Worm (Caenorhabditis elegans): ENCODE results near the gene C31E10.6.

The C31E10.6 gene

DNA sequence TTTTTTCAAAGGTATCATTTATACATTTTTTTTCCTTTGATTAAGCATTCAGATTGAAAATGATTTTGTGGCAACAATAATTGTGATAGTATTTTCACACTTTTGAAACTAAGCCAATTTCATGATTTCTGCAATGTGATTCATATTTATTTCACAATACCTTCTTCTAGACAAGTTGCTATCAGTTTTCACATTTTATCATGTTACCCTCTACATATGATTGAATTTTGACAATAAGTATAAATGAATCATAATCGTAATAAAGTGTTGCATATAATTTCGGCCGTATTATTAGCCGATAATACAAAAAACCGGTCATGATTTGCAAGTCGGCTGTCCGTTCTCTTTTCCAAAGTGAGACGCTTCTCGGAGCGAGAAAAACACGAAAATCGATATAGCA is 36.8 kb upstream of the C31E10.6 start:
- TF ChIP-seq cebp-1 (GFP tag; IDR thresholded peaks at IDR 0.05) (peak; percentile 45; the same call in 1 of the 2 replicates), cebp-1 (tag; optimal IDR thresholded peaks at IDR 0.05) (peak; percentile 71), ztf-26 (tag; optimal IDR thresholded peaks at IDR 0.05) (no peak), ceh-79 (tag; optimal IDR thresholded peaks at IDR 0.05) (no peak), aptf-2 (GFP tag; conservative IDR thresholded peaks at IDR 0.05) (no peak), nhr-80 (tag; optimal IDR thresholded peaks at IDR 0.05) (peak; percentile 25), lsy-27 (tag; optimal IDR thresholded peaks at IDR 0.05; ENCODE audit: borderline replicate concordance, insufficient read depth) (no peak), bed-1 (GFP tag; IDR thresholded peaks at IDR 0.05) (no peak), B0261.1 (tag; optimal IDR thresholded peaks at IDR 0.05) (no peak), F57A8.1 (GFP tag; optimal IDR thresholded peaks at IDR 0.05) (no peak), ama-1 (optimal IDR thresholded peaks at IDR 0.05) (no peak), ama-1 (GFP tag; optimal IDR thresholded peaks at IDR 0.05) (no peak)

- TF ChIP-seq let-526 (GFP tag; IDR thresholded peaks at IDR 0.05) (no peak), ztf-25 (GFP tag; IDR thresholded peaks at IDR 0.05) (no peak), ama-1 (optimal IDR thresholded peaks at IDR 0.05) (no peak), ama-1 (GFP tag; optimal IDR thresholded peaks at IDR 0.05) (no peak), snpc-1.1 (tag; optimal IDR thresholded peaks at IDR 0.05; ENCODE audit: insufficient read depth) (no peak), F37B4.10 (GFP tag; IDR thresholded peaks at IDR 0.05) (no peak), nfya-1 (tag; optimal IDR thresholded peaks at IDR 0.05; ENCODE audit: borderline replicate concordance, insufficient read depth) (no peak), lin-40 (tag; optimal IDR thresholded peaks at IDR 0.05) (no peak), B0019.2 (GFP tag; conservative IDR thresholded peaks at IDR 0.05) (no peak), F10E7.11 (tag; optimal IDR thresholded peaks at IDR 0.05) (no peak), ztf-28 (GFP tag; IDR thresholded peaks at IDR 0.05) (no peak), tlf-1 (GFP tag; optimal IDR thresholded peaks at IDR 0.05) (no peak), pbrm-1 (GFP tag; IDR thresholded peaks at IDR 0.05) (no peak), F33H1.4 (GFP tag; IDR thresholded peaks at IDR 0.05) (no peak), hsf-1 (GFP tag; IDR thresholded peaks at IDR 0.05) (no peak)
These were observed 36.3 kb upstream of the C31E10.6 start, which contains the start of gene syx-2 for ce11 chrX:13959849-13960248. Gene syx-2, plus strand, starts transcription at chrX:13960149.

ce11 chrX:13963203-13963602 is 32.9 kb upstream of the C31E10.6 start, which contains the start of gene F48F7.3:
Gene F48F7.3, plus strand, starts transcription at chrX:13963503.
- no peak for TF ChIP-seq ekl-4 (GFP tag; IDR thresholded peaks at IDR 0.05)
- TF ChIP-seq hmg-1.2 (GFP tag; IDR thresholded peaks at IDR 0.05): no peak
- no peak for TF ChIP-seq lin-40 (tag; optimal IDR thresholded peaks at IDR 0.05)
- TF ChIP-seq nhr-27 (tag; optimal IDR thresholded peaks at IDR 0.05): no peak
- TF ChIP-seq dox-1 (GFP tag; IDR thresholded peaks at IDR 0.05): no peak
- no peak for TF ChIP-seq ceh-100 (GFP tag; IDR thresholded peaks at IDR 0.05)
- no peak for TF ChIP-seq rpc-1 (optimal IDR thresholded peaks at IDR 0.05)
- no peak for TF ChIP-seq rpc-1 (tag; optimal IDR thresholded peaks at IDR 0.05)
- no peak for TF ChIP-seq snpc-1.3 (tag; optimal IDR thresholded peaks at IDR 0.05; ENCODE audit: insufficient read depth)
- no peak for TF ChIP-seq ztf-3 (GFP tag; optimal IDR thresholded peaks at IDR 0.05)
- no peak for TF ChIP-seq B0035.1 (tag; optimal IDR thresholded peaks at IDR 0.05)
- no peak for TF ChIP-seq ztf-25 (GFP tag; IDR thresholded peaks at IDR 0.05)
- TF ChIP-seq lir-1 (GFP tag; conservative IDR thresholded peaks at IDR 0.05): no peak
- TF ChIP-seq sptf-2 (GFP tag; optimal IDR thresholded peaks at IDR 0.05): no peak
- TF ChIP-seq him-1 (tag; optimal IDR thresholded peaks at IDR 0.05): no peak

Data from whole organism, young adult.